Fruit fly (Drosophila melanogaster) whole organism, embryonic: ENCODE measurements around the gene wfs1.

Experiments used
- CG10462 ChIP-seq: fragments of 200-800 bp; sonication (Bioruptor generic); optimal IDR thresholded peaks from 2 replicates; lab custom pipeline; 2016; ENCODE audit warnings: missing biosample characterization, missing genetic modification characterization
- CG12659 ChIP-seq: fragments of 200-800 bp; sonication (Bioruptor generic); optimal IDR thresholded peaks from 3 replicates; lab custom pipeline; 2017; ENCODE audit warnings: mild to moderate bottlenecking, missing biosample characterization, missing genetic modification reagents, missing genetic modification characterization
- CG12942 ChIP-seq: fragments of 200-800 bp; sonication (Bioruptor generic); optimal IDR thresholded peaks from 3 replicates; lab custom pipeline; 2016; ENCODE audit warnings: missing biosample characterization, missing genetic modification characterization
- CG13296 ChIP-seq: fragments of 200-800 bp; sonication (Bioruptor generic); optimal IDR thresholded peaks from 3 replicates; lab custom pipeline; 2018; ENCODE audit warnings: missing biosample characterization, mild to moderate bottlenecking, missing genetic modification characterization
- CG13894 ChIP-seq: fragments of 200-800 bp; sonication (Bioruptor generic); optimal IDR thresholded peaks from 3 replicates; lab custom pipeline; 2018; ENCODE audit warnings: missing biosample characterization, mild to moderate bottlenecking, missing genetic modification characterization, moderate library complexity
- CG14667 ChIP-seq: fragments of 200-800 bp; sonication (Bioruptor generic); IDR thresholded peaks from 2 replicates; pipeline ENCODE4 v1.3.6; 2022; ENCODE audit warnings: missing biosample characterization, missing genetic modification characterization
- CG15073 ChIP-seq: fragments of 200-800 bp; sonication (Bioruptor generic); optimal IDR thresholded peaks from 2 replicates; lab custom pipeline; 2016; ENCODE audit warnings: missing biosample characterization, missing genetic modification characterization
- CG15696 ChIP-seq: fragments of 200-800 bp; sonication (Bioruptor generic); optimal IDR thresholded peaks from 2 replicates; lab custom pipeline; 2019; ENCODE audit warnings: missing biosample characterization, mild to moderate bottlenecking, missing genetic modification characterization, moderate library complexity
- CG30020 ChIP-seq: fragments of 200-800 bp; optimal IDR thresholded peaks from 2 replicates; lab custom pipeline; 2019; ENCODE audit warnings: missing biosample characterization, mild to moderate bottlenecking, missing genetic modification characterization, moderate library complexity
- CG32532 ChIP-seq: fragments of 200-800 bp; sonication (Bioruptor generic); IDR thresholded peaks from 2 replicates; pipeline ENCODE4 v1.3.6; 2022; ENCODE audit warnings: missing biosample characterization, missing genetic modification characterization
- CG33213 ChIP-seq: fragments of 200-800 bp; sonication (Bioruptor generic); optimal IDR thresholded peaks from 3 replicates; lab custom pipeline; 2016; ENCODE audit warnings: missing biosample characterization, missing genetic modification characterization
- CG42726 ChIP-seq: fragments of 200-800 bp; sonication (Bioruptor generic); IDR thresholded peaks from 2 replicates; pipeline ENCODE4 v1.3.6; 2022; ENCODE audit warnings: missing biosample characterization, missing genetic modification characterization; ENCODE audit not compliant: partially characterized antibody
- CG4282 ChIP-seq: fragments of 200-800 bp; sonication (Bioruptor generic); optimal IDR thresholded peaks from 2 replicates; lab custom pipeline; 2016; ENCODE audit warnings: missing biosample characterization, missing genetic modification characterization
- CG6254 ChIP-seq: fragments of 200-800 bp; sonication (Bioruptor generic); optimal IDR thresholded peaks from 3 replicates; lab custom pipeline; 2017; ENCODE audit warnings: mild to moderate bottlenecking, missing biosample characterization, missing genetic modification reagents, missing genetic modification characterization
- CG7786 ChIP-seq: fragments of 200-800 bp; sonication (Bioruptor generic); optimal IDR thresholded peaks from 2 replicates; lab custom pipeline; 2016; ENCODE audit warnings: missing biosample characterization, missing genetic modification characterization
- CG8765 ChIP-seq: fragments of 200-800 bp; sonication (Bioruptor generic); IDR thresholded peaks from 2 replicates; pipeline ENCODE4 v1.3.6; 2022; ENCODE audit warnings: missing biosample characterization, missing genetic modification characterization
- CG9876 ChIP-seq: fragments of 200-800 bp; sonication (Bioruptor generic); optimal IDR thresholded peaks from 2 replicates; lab custom pipeline; 2016; ENCODE audit warnings: missing biosample characterization, missing genetic modification characterization
- Doc2 ChIP-seq: fragments of 200-800 bp; sonication (Bioruptor generic); IDR thresholded peaks from 2 replicates; pipeline ENCODE4 v1.3.6; 2022; ENCODE audit warnings: missing biosample characterization, missing genetic modification characterization
- Doc3 ChIP-seq: fragments of 200-800 bp; sonication (Bioruptor generic); IDR thresholded peaks from 3 replicates; pipeline ENCODE4 v1.3.6; 2022; ENCODE audit warnings: missing biosample characterization, missing genetic modification characterization; ENCODE audit not compliant: partially characterized antibody
- E2f1 ChIP-seq: fragments of 200-800 bp; sonication (Bioruptor generic); IDR thresholded peaks from 2 replicates; pipeline ENCODE4 v1.3.6; 2022; ENCODE audit warnings: missing biosample characterization, missing genetic modification characterization
- Gug ChIP-seq: fragments of 200-800 bp; sonication (Bioruptor generic); IDR thresholded peaks from 4 replicates; pipeline ENCODE4 v1.3.6; 2022; ENCODE audit warnings: missing biosample characterization, missing genetic modification characterization
- HLHmδ ChIP-seq: fragments of 200-800 bp; sonication (Bioruptor generic); optimal IDR thresholded peaks from 2 replicates; lab custom pipeline; 2018; ENCODE audit warnings: missing biosample characterization, mild to moderate bottlenecking, missing genetic modification characterization, moderate library complexity
- Mad ChIP-seq: fragments of 200-800 bp; sonication (Bioruptor generic); optimal IDR thresholded peaks from 2 replicates; lab custom pipeline; 2016; ENCODE audit warnings: missing biosample characterization, missing genetic modification characterization
- Mrtf ChIP-seq: fragments of 200-800 bp; sonication (Bioruptor generic); IDR thresholded peaks from 3 replicates; pipeline ENCODE4 v1.3.6; 2022; ENCODE audit warnings: missing biosample characterization, missing genetic modification characterization
- Neu2 ChIP-seq: fragments of 200-800 bp; sonication (Bioruptor generic); optimal IDR thresholded peaks from 3 replicates; lab custom pipeline; 2016; ENCODE audit warnings: missing biosample characterization, missing genetic modification characterization, borderline replicate concordance
- Nf-YC ChIP-seq: fragments of 200-800 bp; optimal IDR thresholded peaks from 3 replicates; lab custom pipeline; 2019; ENCODE audit warnings: missing biosample characterization, mild to moderate bottlenecking, missing genetic modification characterization, moderate library complexity
- PHDP ChIP-seq: fragments of 200-800 bp; sonication (Bioruptor generic); optimal IDR thresholded peaks from 3 replicates; lab custom pipeline; 2018; ENCODE audit warnings: missing biosample characterization, mild to moderate bottlenecking, missing genetic modification characterization, moderate library complexity
- Pdp1 ChIP-seq, 2 experiments: fragments of 200-800 bp; sonication (Bioruptor generic); optimal IDR thresholded peaks; 3 replicates each; lab custom pipeline; 2016; ENCODE audit warnings: missing biosample characterization in 2 of 2, missing genetic modification characterization in 2 of 2, mild to moderate bottlenecking in 1 of 2, moderate library complexity in 1 of 2
- ap ChIP-seq: fragments of 200-800 bp; sonication (Bioruptor generic); IDR thresholded peaks from 2 replicates; pipeline ENCODE4 v1.3.6; 2022; ENCODE audit warnings: missing biosample characterization, missing genetic modification characterization
- bowl ChIP-seq: fragments of 200-800 bp; sonication (Bioruptor generic); IDR thresholded peaks from 2 replicates; pipeline ENCODE4 v1.3.6; 2022; ENCODE audit warnings: missing biosample characterization, missing genetic modification characterization
- btn ChIP-seq: fragments of 200-800 bp; sonication (Bioruptor generic); optimal IDR thresholded peaks from 2 replicates; lab custom pipeline; 2016; ENCODE audit warnings: missing biosample characterization, missing genetic modification characterization
- corto ChIP-seq: fragments of 200-800 bp; sonication (Bioruptor generic); optimal IDR thresholded peaks from 2 replicates; lab custom pipeline; 2016; ENCODE audit warnings: missing biosample characterization, mild to moderate bottlenecking, missing genetic modification characterization, moderate library complexity
- crol ChIP-seq: fragments of 200-800 bp; sonication (Bioruptor generic); IDR thresholded peaks from 2 replicates; pipeline ENCODE4 v1.3.6; 2022; ENCODE audit warnings: missing biosample characterization, missing genetic modification characterization
- ems ChIP-seq: fragments of 200-800 bp; sonication (Bioruptor generic); optimal IDR thresholded peaks from 3 replicates; lab custom pipeline; 2016; ENCODE audit warnings: missing biosample characterization, missing genetic modification characterization
- fu2 ChIP-seq: fragments of 200-800 bp; sonication (Bioruptor generic); optimal IDR thresholded peaks from 2 replicates; lab custom pipeline; 2016; ENCODE audit warnings: missing biosample characterization, missing genetic modification characterization
- insv ChIP-seq, 2 experiments: fragments of 200-800 bp; sonication (Bioruptor generic); optimal IDR thresholded peaks; 3 replicates each; lab custom pipeline; 2016 to 2018; ENCODE audit warnings: missing biosample characterization in 2 of 2, missing genetic modification characterization in 2 of 2
- kah ChIP-seq: fragments of 200-800 bp; sonication (Bioruptor generic); optimal IDR thresholded peaks from 2 replicates; lab custom pipeline; 2018; ENCODE audit warnings: missing biosample characterization, mild to moderate bottlenecking, missing genetic modification characterization
- kay ChIP-seq: fragments of 200-800 bp; sonication (Bioruptor generic); optimal IDR thresholded peaks from 2 replicates; lab custom pipeline; 2016; ENCODE audit warnings: missing biosample characterization, missing genetic modification characterization
- lola ChIP-seq, 3 experiments: fragments of >200 bp in 2 of 3; fragments of 200-800 bp in 1 of 3; sonication (Bioruptor generic) in 1 of 3; optimal IDR thresholded peaks; 2 replicates each; lab custom pipeline; 2017 to 2019; ENCODE audit warnings: missing biosample characterization in 3 of 3, missing genetic modification characterization in 3 of 3, mild to moderate bottlenecking in 1 of 3, moderate library complexity in 1 of 3
- maf-S ChIP-seq: fragments of 200-800 bp; sonication (Bioruptor generic); optimal IDR thresholded peaks from 2 replicates; lab custom pipeline; 2016; ENCODE audit warnings: missing biosample characterization, missing genetic modification characterization
- pan ChIP-seq, 4 experiments: fragments of >200 bp in 3 of 4; fragments of 200-800 bp in 1 of 4; sonication (Bioruptor generic) in 1 of 4; optimal IDR thresholded peaks in 3 of 4; IDR thresholded peaks in 1 of 4; 2 replicates each; pipeline versions ENCODE4 v1.3.6 to Lab custom; 2017 to 2022; ENCODE audit warnings: missing biosample characterization in 2 of 4, missing genetic modification characterization in 2 of 4, mixed read lengths in 1 of 4
- pho ChIP-seq: fragments of 200-800 bp; sonication (Bioruptor generic); optimal IDR thresholded peaks from 2 replicates; lab custom pipeline; 2016; ENCODE audit warnings: missing biosample characterization, missing genetic modification characterization
- sug ChIP-seq: fragments of 200-800 bp; optimal IDR thresholded peaks from 2 replicates; lab custom pipeline; 2019; ENCODE audit warnings: missing biosample characterization, mild to moderate bottlenecking, missing genetic modification characterization, moderate library complexity
- tgo ChIP-seq: fragments of 200-800 bp; sonication (Bioruptor generic); IDR thresholded peaks from 3 replicates; pipeline ENCODE4 v1.3.6; 2022; ENCODE audit warnings: missing biosample characterization, missing genetic modification characterization
- twi ChIP-seq: fragments of 200-800 bp; optimal IDR thresholded peaks from 2 replicates; lab custom pipeline; 2019; ENCODE audit warnings: missing biosample characterization, mild to moderate bottlenecking, missing genetic modification characterization, moderate library complexity
- unpg ChIP-seq: fragments of 200-800 bp; sonication (Bioruptor generic); optimal IDR thresholded peaks from 3 replicates; lab custom pipeline; 2018; ENCODE audit warnings: missing biosample characterization, mild to moderate bottlenecking, missing genetic modification characterization, moderate library complexity
- zen2 ChIP-seq: fragments of 200-800 bp; sonication (Bioruptor generic); IDR thresholded peaks from 3 replicates; pipeline ENCODE4 v1.3.6; 2022; ENCODE audit warnings: missing biosample characterization, missing genetic modification characterization; ENCODE audit not compliant: partially characterized antibody
- zfh2 ChIP-seq: fragments of 200-800 bp; sonication (Bioruptor generic); optimal IDR thresholded peaks from 2 replicates; lab custom pipeline; 2016; ENCODE audit warnings: missing biosample characterization, missing genetic modification characterization

wfs1 gene

dm6 chr3R:22667284-22667958 is 22.8 kb downstream of the wfs1 start (continued):
- TF ChIP-seq CG15696 (tag; lab: Kevin White, UChicago) = peak; percentile 91
- peak; percentile 40 for TF ChIP-seq CG7786
- peak; percentile 32 for TF ChIP-seq Nf-YC (tag; lab: Kevin White, UChicago)
- peak; percentile 70 for TF ChIP-seq kay (GFP tag; lab: Kevin White, UChicago)
- no peak; the same call in 1 of the 2 replicates for TF ChIP-seq CG8765 (GFP tag; lab: Robert Waterston, UW)
- TF ChIP-seq HLHmδ (GFP tag; lab: Kevin White, UChicago) = no peak
- TF ChIP-seq pan (optimal IDR thresholded peaks at IDR 0.05; lab: Kevin White, UChicago) = no peak
- TF ChIP-seq pan (GFP tag; optimal IDR thresholded peaks at IDR 0.05 in 1 of 2, IDR thresholded peaks at IDR 0.05 in 1 of 2) = peak in 1 of 2 experiments; percentile 60
- TF ChIP-seq Neu2 (GFP tag; lab: Kevin White, UChicago) = no peak
- peak; percentile 27 for TF ChIP-seq corto (GFP tag; lab: Kevin White, UChicago)
- peak in 1 of 3 experiments; percentile 83 for TF ChIP-seq lola (GFP tag; optimal IDR thresholded peaks at IDR 0.05; lab: Kevin White, UChicago)
- TF ChIP-seq CG13894 (tag; lab: Kevin White, UChicago) = no peak
- peak; percentile 62 for TF ChIP-seq CG12659 (GFP tag; lab: Kevin White, UChicago)
- TF ChIP-seq Doc3 (GFP tag; lab: Robert Waterston, UW) = no peak
- no peak for TF ChIP-seq btn (GFP tag; lab: Kevin White, UChicago)
- peak; percentile 41; the same call in 1 of the 3 replicates for TF ChIP-seq tgo (GFP tag; lab: Robert Waterston, UW)
- TF ChIP-seq maf-S (GFP tag; lab: Kevin White, UChicago) = peak; percentile 13
- no peak for TF ChIP-seq fu2 (GFP tag; lab: Kevin White, UChicago)
- TF ChIP-seq crol (GFP tag; lab: Robert Waterston, UW) = peak; percentile 47; the same call in 1 of the 2 replicates
- TF ChIP-seq insv (GFP tag; optimal IDR thresholded peaks at IDR 0.05; lab: Kevin White, UChicago) = no peak
- peak; percentile 35 for TF ChIP-seq sug
- 0 out of 2 replicates have a peak, but pooled peaks have one; percentile 25 for TF ChIP-seq CG32532 (GFP tag; lab: Robert Waterston, UW)
- TF ChIP-seq Mrtf (GFP tag; lab: Robert Waterston, UW) = peak; percentile 36; the same call in 1 of the 3 replicates
- peak; percentile 62 to 69 for TF ChIP-seq Pdp1 (GFP tag; optimal IDR thresholded peaks at IDR 0.05; lab: Kevin White, UChicago)
- TF ChIP-seq pho = peak; percentile 23
- no peak for TF ChIP-seq Doc2 (GFP tag; lab: Robert Waterston, UW)
- TF ChIP-seq CG6254 (GFP tag; lab: Kevin White, UChicago) = peak; percentile 80
- TF ChIP-seq ap (GFP tag; lab: Robert Waterston, UW) = peak; percentile 61; the same call in 1 of the 2 replicates
- TF ChIP-seq zfh2 (GFP tag; lab: Kevin White, UChicago) = no peak
- TF ChIP-seq CG9876 (GFP tag; lab: Kevin White, UChicago) = peak; percentile 28
- no peak for TF ChIP-seq CG4282 (GFP tag; lab: Kevin White, UChicago)
- peak; percentile 78 for TF ChIP-seq kah (GFP tag; lab: Kevin White, UChicago)
- TF ChIP-seq CG15073 (GFP tag; lab: Kevin White, UChicago) = peak; percentile 33
- peak; percentile 50 for TF ChIP-seq CG30020 (tag; lab: Kevin White, UChicago)
- TF ChIP-seq twi (tag; lab: Kevin White, UChicago) = peak; percentile 46
- no peak for TF ChIP-seq zen2 (GFP tag; lab: Robert Waterston, UW)
- peak; percentile 52 for TF ChIP-seq E2f1 (GFP tag; lab: Robert Waterston, UW)
- peak; percentile 59 for TF ChIP-seq Mad (GFP tag; lab: Kevin White, UChicago)
- peak; percentile 68 for TF ChIP-seq CG13296 (GFP tag; lab: Kevin White, UChicago)
- peak; percentile 84 for TF ChIP-seq unpg (GFP tag; lab: Kevin White, UChicago)
- peak; percentile 62 for TF ChIP-seq CG10462 (GFP tag; lab: Kevin White, UChicago)
- TF ChIP-seq CG12942 = peak; percentile 68
- peak; percentile 60 for TF ChIP-seq ems (GFP tag; lab: Kevin White, UChicago)
- TF ChIP-seq CG14667 (GFP tag; lab: Robert Waterston, UW) = peak; percentile 42; the same call in 1 of the 2 replicates
- TF ChIP-seq PHDP (tag; lab: Kevin White, UChicago) = peak; percentile 73
- TF ChIP-seq CG33213 (GFP tag; lab: Kevin White, UChicago) = no peak
- 0 out of 2 replicates have a peak, but pooled peaks have one; percentile 43 for TF ChIP-seq bowl
- TF ChIP-seq Gug (GFP tag; lab: Robert Waterston, UW) = no peak
- no peak for TF ChIP-seq CG42726 (GFP tag; lab: Robert Waterston, UW)
